Fruit fly (Drosophila melanogaster): Measurements from ENCODE around the gene CG34011.
A peak's percentile ranks its signal among the peaks of the same experiment; 100 is the strongest.

CG34011 gene

dm6 chr2L:5723859-5724475, 7.5 kb downstream of the CG34011 start (continued):
- TF ChIP-seq CG10979 (tag; optimal IDR thresholded peaks at IDR 0.05) (no peak), h (optimal IDR thresholded peaks at IDR 0.05) (no peak), Opbp (GFP tag; IDR thresholded peaks at IDR 0.05; ENCODE audit: partially characterized antibody) (peak; percentile 55), CG1603 (tag; optimal IDR thresholded peaks at IDR 0.05) (peak; percentile 67), cad (GFP tag; optimal IDR thresholded peaks at IDR 0.05) (no peak), stwl (tag; optimal IDR thresholded peaks at IDR 0.05) (peak; percentile 51), lbe (GFP tag; optimal IDR thresholded peaks at IDR 0.05) (no peak), CG7372 (GFP tag; IDR thresholded peaks at IDR 0.05) (no peak), zf30C (GFP tag; optimal IDR thresholded peaks at IDR 0.05) (peak; percentile 41), CG4424 (GFP tag; optimal IDR thresholded peaks at IDR 0.05) (peak; percentile 7), CG9609 (GFP tag; optimal IDR thresholded peaks at IDR 0.05) (no peak), Myb (GFP tag; optimal IDR thresholded peaks at IDR 0.05) (peak; percentile 83), Drgx (GFP tag; IDR thresholded peaks at IDR 0.05) (0 out of 2 replicates have a peak, but pooled peaks have one; percentile 30), CG8281 (tag; optimal IDR thresholded peaks at IDR 0.05) (no peak), CG18262 (tag; optimal IDR thresholded peaks at IDR 0.05) (no peak), gfzf (GFP tag; optimal IDR thresholded peaks at IDR 0.05) (peak; percentile 61), CG6854 (GFP tag; optimal IDR thresholded peaks at IDR 0.05) (no peak), CG34422 (GFP tag; IDR thresholded peaks at IDR 0.05) (no peak), CG13775 (GFP tag; optimal IDR thresholded peaks at IDR 0.05) (peak; percentile 9), vfl (GFP tag; optimal IDR thresholded peaks at IDR 0.05) (no peak), CG9215 (GFP tag; IDR thresholded peaks at IDR 0.05) (no peak), CG12942 (GFP tag; optimal IDR thresholded peaks at IDR 0.05) (no peak), CG1832 (GFP tag; optimal IDR thresholded peaks at IDR 0.05) (no peak), Hr39 (optimal IDR thresholded peaks at IDR 0.05) (no peak), CG30431 (GFP tag; optimal IDR thresholded peaks at IDR 0.05) (no peak), pita (GFP tag; optimal IDR thresholded peaks at IDR 0.05) (peak; percentile 84), H2.0 (GFP tag; IDR thresholded peaks at IDR 0.05) (no peak), ewg (GFP tag; optimal IDR thresholded peaks at IDR 0.05) (no peak), CkIIα-i1 (GFP tag; IDR thresholded peaks at IDR 0.05) (no peak), twi (tag; optimal IDR thresholded peaks at IDR 0.05) (no peak), NC2α (GFP tag; optimal IDR thresholded peaks at IDR 0.05) (no peak), Spps (tag; optimal IDR thresholded peaks at IDR 0.05) (no peak), CG10147 (GFP tag; optimal IDR thresholded peaks at IDR 0.05) (peak; percentile 18), ERR (GFP tag; optimal IDR thresholded peaks at IDR 0.05) (no peak), Vsx1 (GFP tag; optimal IDR thresholded peaks at IDR 0.05) (peak; percentile 10), Med (GFP tag) (peak; percentile 68), CG14014 (GFP tag; IDR thresholded peaks at IDR 0.05) (no peak), CG42726 (GFP tag; IDR thresholded peaks at IDR 0.05; ENCODE audit: partially characterized antibody) (peak; percentile 39), Pdp1 (GFP tag; optimal IDR thresholded peaks at IDR 0.05) (peak in 1 of 2 experiments; percentile 52), CG6765 (GFP tag; optimal IDR thresholded peaks at IDR 0.05) (no peak), Bgb (GFP tag; IDR thresholded peaks at IDR 0.05; ENCODE audit: partially characterized antibody) (peak; percentile 29; the same call in 1 of the 2 replicates), Taf1 (GFP tag; IDR thresholded peaks at IDR 0.05) (no peak), en (GFP tag; optimal IDR thresholded peaks at IDR 0.05) (no peak), CG12219 (GFP tag; optimal IDR thresholded peaks at IDR 0.05) (no peak), CG4282 (GFP tag; optimal IDR thresholded peaks at IDR 0.05) (no peak), CG3995 (GFP tag; optimal IDR thresholded peaks at IDR 0.05) (peak; percentile 51), ash1 (GFP tag; optimal IDR thresholded peaks at IDR 0.05) (no peak), CG12299 (tag; optimal IDR thresholded peaks at IDR 0.05) (no peak), peb (GFP tag; IDR thresholded peaks at IDR 0.05) (no peak), CG18619 (GFP tag; optimal IDR thresholded peaks at IDR 0.05) (no peak), CG17385 (GFP tag; optimal IDR thresholded peaks at IDR 0.05) (no peak)
